Worm (Caenorhabditis elegans) whole organism, mixed stage, embryonic: Measurements from ENCODE around the gene pals-31.

Experiments
- M03D4.4 ChIP-seq: sonication (generic microtip); optimal IDR thresholded peaks from 2 replicates; lab custom pipeline; 2017; ENCODE audit warnings: mild to moderate bottlenecking, missing genetic modification characterization, missing compliant biosample characterization
- bed-3 ChIP-seq: fragments of 200-800 bp; sonication (Bioruptor generic); optimal IDR thresholded peaks from 3 replicates; lab custom pipeline; 2018; ENCODE audit warnings: mild to moderate bottlenecking, missing genetic modification characterization, moderate library complexity, missing compliant biosample characterization
- blmp-1 ChIP-seq: fragments of 150-350 bp; optimal IDR thresholded peaks from 2 replicates; lab custom pipeline; 2014; ENCODE audit warnings: missing biosample characterization, missing genetic modification characterization
- ceh-39 ChIP-seq: fragments of 150-350 bp; optimal IDR thresholded peaks from 2 replicates; lab custom pipeline; 2014; ENCODE audit warnings: missing biosample characterization, missing genetic modification characterization
- ceh-43 ChIP-seq: fragments of 200-800 bp; sonication (Bioruptor generic); optimal IDR thresholded peaks from 2 replicates; lab custom pipeline; 2018; ENCODE audit warnings: mild to moderate bottlenecking, missing genetic modification characterization, moderate library complexity, missing compliant biosample characterization
- ceh-83 ChIP-seq: fragments of 200-800 bp; sonication (Bioruptor generic); optimal IDR thresholded peaks from 2 replicates; lab custom pipeline; 2018; ENCODE audit warnings: mild to moderate bottlenecking, missing genetic modification characterization, missing compliant biosample characterization
- ces-1 ChIP-seq: fragments of 150-350 bp; optimal IDR thresholded peaks from 2 replicates; lab custom pipeline; 2014; ENCODE audit warnings: missing biosample characterization, missing genetic modification reagents, missing genetic modification characterization
- cnd-1 ChIP-seq: fragments of 200-800 bp; sonication (Bioruptor generic); optimal IDR thresholded peaks from 2 replicates; lab custom pipeline; 2018; ENCODE audit warnings: mild to moderate bottlenecking, missing genetic modification characterization, missing compliant biosample characterization
- drap-1 ChIP-seq: fragments of 200-800 bp; sonication (Bioruptor generic); optimal IDR thresholded peaks from 3 replicates; lab custom pipeline; 2018; ENCODE audit warnings: mild to moderate bottlenecking, missing genetic modification characterization, missing compliant biosample characterization
- elt-1 ChIP-seq: sonication (generic microtip); optimal IDR thresholded peaks from 2 replicates; lab custom pipeline; 2017; ENCODE audit warnings: missing genetic modification characterization, mild to moderate bottlenecking, missing compliant biosample characterization, antibody characterized with exemption, moderate library complexity, borderline replicate concordance; ENCODE audit not compliant: insufficient read depth
- flh-1 ChIP-seq: fragments of 200-800 bp; sonication (Bioruptor generic); optimal IDR thresholded peaks from 2 replicates; lab custom pipeline; 2018; ENCODE audit warnings: mild to moderate bottlenecking, missing genetic modification characterization, moderate library complexity, missing compliant biosample characterization
- ham-2 ChIP-seq: fragments of 200-800 bp; sonication (Bioruptor generic); optimal IDR thresholded peaks from 2 replicates; lab custom pipeline; 2018; ENCODE audit warnings: mild to moderate bottlenecking, missing genetic modification characterization, missing compliant biosample characterization
- hlh-1 ChIP-seq: fragments of 150-350 bp; optimal IDR thresholded peaks from 2 replicates; lab custom pipeline; 2014; ENCODE audit warnings: missing biosample characterization, missing genetic modification reagents, missing genetic modification characterization
- lin-32 ChIP-seq: fragments of 200-800 bp; sonication (Bioruptor generic); optimal IDR thresholded peaks from 2 replicates; lab custom pipeline; 2018; ENCODE audit warnings: mild to moderate bottlenecking, missing genetic modification characterization, missing compliant biosample characterization
- lsy-2 ChIP-seq: fragments of 150-350 bp; optimal IDR thresholded peaks from 2 replicates; lab custom pipeline; 2014; ENCODE audit warnings: missing biosample characterization, missing genetic modification characterization
- mab-5 ChIP-seq: fragments of 150-350 bp; optimal IDR thresholded peaks from 2 replicates; lab custom pipeline; 2014; ENCODE audit warnings: missing biosample characterization, missing genetic modification characterization
- mep-1 ChIP-seq: fragments of 150-350 bp; optimal IDR thresholded peaks from 2 replicates; lab custom pipeline; 2017; ENCODE audit warnings: missing biosample characterization, missing genetic modification reagents, missing genetic modification characterization, inconsistent platforms
- mls-2 ChIP-seq: sonication (generic microtip); optimal IDR thresholded peaks from 2 replicates; lab custom pipeline; 2016; ENCODE audit warnings: mild to moderate bottlenecking, missing genetic modification characterization, moderate library complexity, missing compliant biosample characterization
- nhr-12 ChIP-seq: fragments of 150-350 bp; optimal IDR thresholded peaks from 2 replicates; lab custom pipeline; 2014; ENCODE audit warnings: missing biosample characterization, missing genetic modification characterization
- nhr-2 ChIP-seq: fragments of 150-350 bp; optimal IDR thresholded peaks from 2 replicates; lab custom pipeline; 2014; ENCODE audit warnings: missing biosample characterization, missing genetic modification characterization
- nhr-237 ChIP-seq: fragments of 150-350 bp; optimal IDR thresholded peaks from 2 replicates; lab custom pipeline; 2014; ENCODE audit warnings: missing biosample characterization, missing genetic modification characterization
- nhr-28 ChIP-seq: fragments of 150-350 bp; optimal IDR thresholded peaks from 2 replicates; lab custom pipeline; 2014; ENCODE audit warnings: missing biosample characterization, missing genetic modification characterization
- pha-4 ChIP-seq: fragments of 150-350 bp; optimal IDR thresholded peaks from 2 replicates; lab custom pipeline; 2018; ENCODE audit warnings: missing biosample characterization, missing genetic modification reagents, missing genetic modification characterization
- snpc-4 ChIP-seq: fragments of 150-350 bp; optimal IDR thresholded peaks from 2 replicates; lab custom pipeline; 2014; ENCODE audit warnings: missing biosample characterization, missing genetic modification characterization
- sptf-1 ChIP-seq: sonication (generic microtip); optimal IDR thresholded peaks from 2 replicates; lab custom pipeline; 2017; ENCODE audit warnings: mild to moderate bottlenecking, missing genetic modification characterization, moderate library complexity, missing compliant biosample characterization
- tbx-8 ChIP-seq: fragments of 200-800 bp; sonication (Bioruptor generic); optimal IDR thresholded peaks from 2 replicates; lab custom pipeline; 2018; ENCODE audit warnings: mild to moderate bottlenecking, missing genetic modification characterization, moderate library complexity, missing compliant biosample characterization
- unc-120 ChIP-seq: sonication (generic microtip); optimal IDR thresholded peaks from 2 replicates; lab custom pipeline; 2017; ENCODE audit warnings: missing genetic modification characterization, missing compliant biosample characterization; ENCODE audit not compliant: poor library complexity, severe bottlenecking
- unc-39 ChIP-seq: fragments of 150-350 bp; optimal IDR thresholded peaks from 2 replicates; lab custom pipeline; 2014; ENCODE audit warnings: missing biosample characterization, missing genetic modification characterization
- unc-62 ChIP-seq: fragments of 150-350 bp; optimal IDR thresholded peaks from 2 replicates; lab custom pipeline; 2014; ENCODE audit warnings: missing biosample characterization, missing genetic modification reagents, missing genetic modification characterization
- zip-8 ChIP-seq: fragments of 150-350 bp; optimal IDR thresholded peaks from 2 replicates; lab custom pipeline; 2014; ENCODE audit warnings: missing biosample characterization, missing genetic modification characterization

Gene pals-31

ce11 chrV:657678-658077 lies 21.3 kb downstream of the pals-31 start, which contains the start of gene srh-246:
TSS of gene srh-246 (minus strand) at chrV:657778.
- TF ChIP-seq bed-3 (GFP tag; lab: Kevin White, UChicago) (no peak), nhr-12 (tag; lab: Kevin White, UChicago) (no peak), zip-8 (tag; lab: Kevin White, UChicago) (no peak), blmp-1 (no peak), mep-1 (tag; lab: Kevin White, UChicago) (no peak), nhr-28 (tag; lab: Kevin White, UChicago) (no peak), cnd-1 (tag; lab: Kevin White, UChicago) (no peak), lin-32 (no peak), unc-120 (tag; lab: Kevin White, UChicago) (no peak), nhr-237 (tag; lab: Kevin White, UChicago) (no peak), ceh-43 (no peak), unc-39 (no peak)

ce11 chrV:660210-660609 lies 23.8 kb downstream of the pals-31 start, which contains the start of gene F31F4.17:
TSS of gene F31F4.17 (minus strand) at chrV:660310.
- no peak for TF ChIP-seq elt-1 (tag; lab: Kevin White, UChicago)
- TF ChIP-seq mls-2, result no peak
- TF ChIP-seq lin-32, result no peak
- TF ChIP-seq blmp-1, result no peak
- no peak for TF ChIP-seq nhr-2 (tag; lab: Kevin White, UChicago)
- TF ChIP-seq nhr-237 (tag; lab: Kevin White, UChicago), result no peak
- no peak for TF ChIP-seq M03D4.4
- no peak for TF ChIP-seq ceh-83 (GFP tag; lab: Kevin White, UChicago)
- no peak for TF ChIP-seq ceh-43
- no peak for TF ChIP-seq bed-3 (GFP tag; lab: Kevin White, UChicago)
- no peak for TF ChIP-seq drap-1 (GFP tag; lab: Kevin White, UChicago)

- TF ChIP-seq blmp-1 (no peak), mab-5 (tag; lab: Kevin White, UChicago) (no peak), mls-2 (no peak)
These were observed 28.0 kb downstream of the pals-31 start, which contains the start of the genes F31F4.11 and srh-266 for ce11 chrV:664337-664847. TSS of gene F31F4.11 (minus strand) at chrV:664437. TSS of gene srh-266 (plus strand) at chrV:664797.

ce11 chrV:667459-667858 lies 31.1 kb downstream of the pals-31 start, which contains the start of gene nhr-180:
TSS of gene nhr-180 (minus strand) at chrV:667510.
- TF ChIP-seq flh-1 (GFP tag; lab: Kevin White, UChicago) (no peak), nhr-12 (tag; lab: Kevin White, UChicago) (no peak), snpc-4 (tag; lab: Kevin White, UChicago) (no peak), ham-2 (GFP tag; lab: Kevin White, UChicago) (no peak), bed-3 (GFP tag; lab: Kevin White, UChicago) (no peak)

ce11 chrV:671342-671741 lies 35.0 kb downstream of the pals-31 start, which contains the start of gene sru-24:
TSS of gene sru-24 (minus strand) at chrV:671442.
- TF ChIP-seq unc-120 (tag; lab: Kevin White, UChicago), result no peak
- TF ChIP-seq ces-1 (GFP tag; lab: Kevin White, UChicago), result no peak
- TF ChIP-seq lsy-2 (tag; lab: Kevin White, UChicago), result no peak
- TF ChIP-seq nhr-28 (tag; lab: Kevin White, UChicago), result no peak
- TF ChIP-seq nhr-2 (tag; lab: Kevin White, UChicago), result no peak
- TF ChIP-seq zip-8 (tag; lab: Kevin White, UChicago), result no peak
- no peak for TF ChIP-seq snpc-4 (tag; lab: Kevin White, UChicago)
- no peak for TF ChIP-seq ceh-83 (GFP tag; lab: Kevin White, UChicago)
- TF ChIP-seq pha-4 (tag; lab: Kevin White, UChicago), result no peak
- TF ChIP-seq lin-32, result no peak
- TF ChIP-seq mep-1 (tag; lab: Kevin White, UChicago), result no peak
- no peak for TF ChIP-seq sptf-1 (tag; lab: Kevin White, UChicago)
- TF ChIP-seq elt-1 (tag; lab: Kevin White, UChicago), result no peak
- no peak for TF ChIP-seq tbx-8 (GFP tag; lab: Kevin White, UChicago)
- no peak for TF ChIP-seq cnd-1 (tag; lab: Kevin White, UChicago)
- TF ChIP-seq hlh-1, result no peak

ce11 chrV:674213-674612 lies 37.8 kb downstream of the pals-31 start, which contains the start of gene sru-25:
TSS of gene sru-25 (minus strand) at chrV:674313.
- no peak for TF ChIP-seq lsy-2 (tag; lab: Kevin White, UChicago)
- TF ChIP-seq tbx-8 (GFP tag; lab: Kevin White, UChicago), result no peak
- no peak for TF ChIP-seq flh-1 (GFP tag; lab: Kevin White, UChicago)
- TF ChIP-seq M03D4.4, result no peak
- no peak for TF ChIP-seq pha-4 (tag; lab: Kevin White, UChicago)
- no peak for TF ChIP-seq nhr-2 (tag; lab: Kevin White, UChicago)
- TF ChIP-seq ceh-39, result no peak
- no peak for TF ChIP-seq unc-62
- no peak for TF ChIP-seq elt-1 (tag; lab: Kevin White, UChicago)
- TF ChIP-seq hlh-1, result no peak
- TF ChIP-seq unc-120 (tag; lab: Kevin White, UChicago), result no peak
- no peak for TF ChIP-seq drap-1 (GFP tag; lab: Kevin White, UChicago)
- no peak for TF ChIP-seq nhr-12 (tag; lab: Kevin White, UChicago)
- TF ChIP-seq mep-1 (tag; lab: Kevin White, UChicago), result no peak
- TF ChIP-seq sptf-1 (tag; lab: Kevin White, UChicago), result no peak
- no peak for TF ChIP-seq ceh-43
